Worm (Caenorhabditis elegans): ENCODE measurements around the gene T09B9.1.

DNA sequence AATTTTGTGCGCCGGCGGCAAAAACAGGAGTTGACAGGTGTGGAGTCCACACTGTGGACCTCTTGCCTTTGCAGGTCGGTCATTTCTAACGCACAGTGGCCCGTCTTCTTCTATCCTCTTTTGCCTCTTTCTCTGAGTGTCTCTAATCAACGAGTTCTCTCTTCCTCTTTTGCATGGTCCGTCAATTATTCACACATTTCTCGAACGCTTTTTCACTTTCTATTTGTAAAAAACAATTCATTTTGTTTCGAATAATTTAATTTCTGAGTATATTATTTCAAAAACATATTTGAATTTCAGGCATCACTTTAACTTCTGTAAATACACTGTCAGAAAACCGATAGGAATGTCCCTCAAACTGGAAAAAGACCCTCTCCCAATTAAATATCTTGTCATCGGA lies at the start of gene T09B9.1:
- TF ChIP-seq lin-15B (tag; optimal IDR thresholded peaks at IDR 0.05) (no peak), hmg-11 (tag; optimal IDR thresholded peaks at IDR 0.05) (no peak), elt-1 (tag; optimal IDR thresholded peaks at IDR 0.05) (no peak), nhr-67 (tag; optimal IDR thresholded peaks at IDR 0.05) (no peak), mdl-1 (tag; optimal IDR thresholded peaks at IDR 0.05) (no peak), mml-1 (tag; optimal IDR thresholded peaks at IDR 0.05) (no peak), ztf-11 (tag; optimal IDR thresholded peaks at IDR 0.05) (no peak), unc-39 (tag; optimal IDR thresholded peaks at IDR 0.05) (no peak)
